Worm (Caenorhabditis elegans) whole organism, late embryonic: Measurements from ENCODE around the gene mrps-5.

ENCODE experiments used
- C38D4.7 ChIP-seq: fragments of 200-800 bp; sonication (Bioruptor generic); optimal IDR thresholded peaks from 2 replicates; lab custom pipeline; 2018; ENCODE audit warnings: mild to moderate bottlenecking, missing genetic modification characterization, moderate library complexity, missing compliant biosample characterization
- F13H6.1 ChIP-seq: sonication (generic microtip); optimal IDR thresholded peaks from 2 replicates; lab custom pipeline; 2016; ENCODE audit warnings: missing genetic modification characterization, missing compliant biosample characterization
- K09A11.1 ChIP-seq: sonication (generic microtip); optimal IDR thresholded peaks from 2 replicates; lab custom pipeline; 2017; ENCODE audit warnings: antibody characterized with exemption, mild to moderate bottlenecking, missing genetic modification characterization, missing compliant biosample characterization; ENCODE audit not compliant: insufficient read depth
- Y22D7AL.16 ChIP-seq: sonication (generic microtip); optimal IDR thresholded peaks from 2 replicates; lab custom pipeline; 2016; ENCODE audit warnings: missing genetic modification characterization, missing compliant biosample characterization
- ceh-14 ChIP-seq: sonication (generic microtip); optimal IDR thresholded peaks from 2 replicates; lab custom pipeline; 2016; ENCODE audit warnings: missing genotype, missing genetic modification characterization, missing compliant biosample characterization
- ceh-18 ChIP-seq: sonication (generic microtip); optimal IDR thresholded peaks from 2 replicates; lab custom pipeline; 2016; ENCODE audit warnings: missing genetic modification characterization, missing compliant biosample characterization
- ceh-19 ChIP-seq: fragments of 200-800 bp; sonication (Bioruptor generic); optimal IDR thresholded peaks from 2 replicates; lab custom pipeline; 2018; ENCODE audit warnings: mild to moderate bottlenecking, missing genetic modification characterization, missing compliant biosample characterization
- ceh-2 ChIP-seq: sonication (generic microtip); optimal IDR thresholded peaks from 2 replicates; lab custom pipeline; 2016; ENCODE audit warnings: missing genotype, missing genetic modification characterization, missing compliant biosample characterization
- ceh-22 ChIP-seq: sonication (generic microtip); optimal IDR thresholded peaks from 2 replicates; lab custom pipeline; 2017; ENCODE audit warnings: missing biosample characterization, missing genetic modification characterization
- ceh-24 ChIP-seq: sonication (generic microtip); optimal IDR thresholded peaks from 2 replicates; lab custom pipeline; 2016; ENCODE audit warnings: mild to moderate bottlenecking, missing genetic modification characterization, missing compliant biosample characterization
- ceh-30 ChIP-seq: fragments of 150-350 bp; optimal IDR thresholded peaks from 2 replicates; lab custom pipeline; 2014; ENCODE audit warnings: missing biosample characterization, missing genetic modification characterization
- ceh-31 ChIP-seq: sonication (generic microtip); optimal IDR thresholded peaks from 2 replicates; lab custom pipeline; 2016; ENCODE audit warnings: missing genetic modification characterization, missing compliant biosample characterization
- che-1 ChIP-seq: sonication (generic microtip); optimal IDR thresholded peaks from 2 replicates; lab custom pipeline; 2016; ENCODE audit warnings: mild to moderate bottlenecking, missing genetic modification characterization, missing compliant biosample characterization
- ets-4 ChIP-seq: sonication (generic microtip); optimal IDR thresholded peaks from 2 replicates; lab custom pipeline; 2016; ENCODE audit warnings: missing genetic modification characterization, missing compliant biosample characterization
- eyg-1 ChIP-seq: sonication (generic microtip); optimal IDR thresholded peaks from 2 replicates; lab custom pipeline; 2016; ENCODE audit warnings: missing genotype, missing genetic modification characterization, missing compliant biosample characterization
- fkh-10 ChIP-seq: fragments of 150-350 bp; optimal IDR thresholded peaks from 2 replicates; lab custom pipeline; 2014; ENCODE audit warnings: missing biosample characterization, missing genetic modification reagents, missing genetic modification characterization
- fkh-6 ChIP-seq: sonication (generic microtip); optimal IDR thresholded peaks from 2 replicates; lab custom pipeline; 2016; ENCODE audit warnings: missing genetic modification characterization, missing compliant biosample characterization
- gmeb-2 ChIP-seq: sonication (generic microtip); optimal IDR thresholded peaks from 2 replicates; lab custom pipeline; 2016; ENCODE audit warnings: missing genetic modification characterization, inconsistent platforms, missing compliant biosample characterization
- hlh-15 ChIP-seq: sonication (generic microtip); optimal IDR thresholded peaks from 2 replicates; lab custom pipeline; 2016; ENCODE audit warnings: missing genetic modification characterization, missing compliant biosample characterization
- hlh-8 ChIP-seq: sonication (generic microtip); optimal IDR thresholded peaks from 2 replicates; lab custom pipeline; 2016; ENCODE audit warnings: missing genotype, missing genetic modification characterization, missing compliant biosample characterization
- lim-6 ChIP-seq: sonication (generic microtip); optimal IDR thresholded peaks from 2 replicates; lab custom pipeline; 2016; ENCODE audit warnings: missing genetic modification characterization, missing compliant biosample characterization
- lin-11 ChIP-seq: fragments of 200-800 bp; sonication (Bioruptor generic); optimal IDR thresholded peaks from 2 replicates; lab custom pipeline; 2018; ENCODE audit warnings: mild to moderate bottlenecking, missing genetic modification characterization, missing compliant biosample characterization
- madf-2 ChIP-seq: sonication (generic microtip); optimal IDR thresholded peaks from 2 replicates; lab custom pipeline; 2017; ENCODE audit warnings: missing genetic modification characterization, missing compliant biosample characterization
- mec-3 ChIP-seq: sonication (generic microtip); optimal IDR thresholded peaks from 2 replicates; lab custom pipeline; 2016; ENCODE audit warnings: borderline replicate concordance, missing genetic modification characterization, missing compliant biosample characterization
- nfya-1 ChIP-seq: sonication (generic microtip); optimal IDR thresholded peaks from 2 replicates; lab custom pipeline; 2017; ENCODE audit warnings: missing genetic modification characterization, mild to moderate bottlenecking, missing compliant biosample characterization, antibody characterized with exemption, moderate library complexity
- nhr-232 ChIP-seq: sonication (generic microtip); optimal IDR thresholded peaks from 2 replicates; lab custom pipeline; 2016; ENCODE audit warnings: missing genetic modification characterization, missing compliant biosample characterization
- npax-4 ChIP-seq: sonication (generic microtip); optimal IDR thresholded peaks from 2 replicates; lab custom pipeline; 2016; ENCODE audit warnings: missing genetic modification characterization, missing compliant biosample characterization
- pat-9 ChIP-seq: fragments of 200-800 bp; sonication (Bioruptor generic); optimal IDR thresholded peaks from 2 replicates; lab custom pipeline; 2018; ENCODE audit warnings: mild to moderate bottlenecking, missing genetic modification characterization, moderate library complexity, missing compliant biosample characterization
- pha-4 ChIP-seq: fragments of 150-350 bp; optimal IDR thresholded peaks from 2 replicates; lab custom pipeline; 2018; ENCODE audit warnings: missing biosample characterization, missing genetic modification reagents, missing genetic modification characterization
- sox-2 ChIP-seq: fragments of 200-800 bp; sonication (Bioruptor generic); IDR thresholded peaks from 2 replicates; pipeline ENCODE4 v1.3.6; 2022; ENCODE audit warnings: missing genetic modification reagents, missing genetic modification characterization, missing compliant biosample characterization
- sox-4 ChIP-seq: sonication (generic microtip); optimal IDR thresholded peaks from 2 replicates; lab custom pipeline; 2017; ENCODE audit warnings: mild to moderate bottlenecking, missing genetic modification characterization, inconsistent platforms, missing compliant biosample characterization
- syd-9 ChIP-seq: sonication (generic microtip); optimal IDR thresholded peaks from 2 replicates; lab custom pipeline; 2016; ENCODE audit warnings: mild to moderate bottlenecking, missing genetic modification characterization, moderate library complexity, missing compliant biosample characterization
- tbx-2 ChIP-seq: sonication (generic microtip); optimal IDR thresholded peaks from 2 replicates; lab custom pipeline; 2016; ENCODE audit warnings: missing genetic modification characterization, missing compliant biosample characterization
- tbx-7 ChIP-seq: sonication (generic microtip); optimal IDR thresholded peaks from 2 replicates; lab custom pipeline; 2016; ENCODE audit warnings: missing genotype, missing genetic modification characterization, missing compliant biosample characterization
- ttx-3 ChIP-seq: sonication (generic microtip); optimal IDR thresholded peaks from 2 replicates; lab custom pipeline; 2016; ENCODE audit warnings: missing genetic modification reagents, missing genetic modification characterization, missing compliant biosample characterization
- unc-3 ChIP-seq, 2 experiments: fragments of 200-800 bp in 1 of 2; sonication (Bioruptor generic) in 1 of 2; sonication (generic microtip) in 1 of 2; conservative IDR thresholded peaks in 1 of 2; optimal IDR thresholded peaks in 1 of 2; 2 replicates each; pipeline versions ENCODE4 v1.3.6 to Lab custom; 2016 to 2022; ENCODE audit warnings: missing compliant biosample characterization in 2 of 2, missing genetic modification characterization in 2 of 2, missing genetic modification reagents in 1 of 2
- unc-42 ChIP-seq: sonication (generic microtip); optimal IDR thresholded peaks from 2 replicates; lab custom pipeline; 2016; ENCODE audit warnings: missing genotype, missing genetic modification characterization, missing compliant biosample characterization
- unc-55 ChIP-seq: sonication (generic microtip); optimal IDR thresholded peaks from 2 replicates; lab custom pipeline; 2017; ENCODE audit warnings: missing biosample characterization, missing genetic modification reagents, missing genetic modification characterization
- unc-86 ChIP-seq: sonication (generic microtip); optimal IDR thresholded peaks from 2 replicates; lab custom pipeline; 2016; ENCODE audit warnings: missing genetic modification characterization, missing compliant biosample characterization
- ztf-16 ChIP-seq: sonication (generic microtip); optimal IDR thresholded peaks from 2 replicates; lab custom pipeline; 2017; ENCODE audit warnings: missing genetic modification characterization, missing compliant biosample characterization

The mrps-5 gene

ce11 chrV:12542683-12543319 lies 20.5 kb upstream of the mrps-5 start:
- no peak for TF ChIP-seq npax-4 (tag; lab: Kevin White, UChicago)
- no peak for TF ChIP-seq unc-86 (tag; lab: Kevin White, UChicago)
- TF ChIP-seq unc-3 (GFP tag; conservative IDR thresholded peaks at IDR 0.05; lab: Robert Waterston, UW) = no peak
- TF ChIP-seq unc-3 (tag; optimal IDR thresholded peaks at IDR 0.05; lab: Kevin White, UChicago) = no peak
- no peak for TF ChIP-seq gmeb-2
- TF ChIP-seq syd-9 (tag; lab: Kevin White, UChicago) = no peak
- no peak for TF ChIP-seq ceh-14 (tag; lab: Kevin White, UChicago)
- no peak for TF ChIP-seq pat-9 (tag; lab: Kevin White, UChicago)
- no peak for TF ChIP-seq K09A11.1 (tag; lab: Kevin White, UChicago)
- TF ChIP-seq nfya-1 (tag; lab: Kevin White, UChicago) = no peak
- TF ChIP-seq ceh-19 (GFP tag; lab: Kevin White, UChicago) = no peak
- no peak for TF ChIP-seq che-1 (tag; lab: Kevin White, UChicago)
- TF ChIP-seq ttx-3 = no peak
- TF ChIP-seq ceh-2 (tag; lab: Kevin White, UChicago) = no peak
- TF ChIP-seq unc-42 (tag; lab: Kevin White, UChicago) = no peak
- no peak for TF ChIP-seq eyg-1
- TF ChIP-seq C38D4.7 (GFP tag; lab: Kevin White, UChicago) = no peak

ce11 chrV:12548830-12549229 lies 14.5 kb upstream of the mrps-5 start:
- TF ChIP-seq unc-55 (GFP tag; lab: Kevin White, UChicago) (no peak), eyg-1 (no peak), ceh-30 (tag; lab: Kevin White, UChicago) (no peak), F13H6.1 (no peak), hlh-8 (tag; lab: Kevin White, UChicago) (no peak), nfya-1 (tag; lab: Kevin White, UChicago) (no peak), ceh-2 (tag; lab: Kevin White, UChicago) (no peak), ets-4 (tag; lab: Kevin White, UChicago) (no peak), tbx-7 (tag; lab: Kevin White, UChicago) (no peak), sox-2 (no peak), ceh-31 (no peak), npax-4 (tag; lab: Kevin White, UChicago) (no peak), mec-3 (tag; lab: Kevin White, UChicago) (no peak), Y22D7AL.16 (tag; lab: Kevin White, UChicago) (no peak), fkh-6 (tag; lab: Kevin White, UChicago) (no peak), sox-4 (tag; lab: Kevin White, UChicago) (no peak)

- TF ChIP-seq ceh-24 (tag; lab: Kevin White, UChicago) (no peak), madf-2 (no peak), ceh-14 (tag; lab: Kevin White, UChicago) (no peak), ceh-22 (tag; lab: Kevin White, UChicago) (no peak), fkh-10 (GFP tag; lab: Kevin White, UChicago) (no peak), tbx-2 (no peak), lin-11 (tag; lab: Kevin White, UChicago) (no peak), sox-4 (tag; lab: Kevin White, UChicago) (no peak), tbx-7 (tag; lab: Kevin White, UChicago) (no peak), che-1 (tag; lab: Kevin White, UChicago) (no peak)
Measured at ce11 chrV:12549604-12550003, 13.7 kb upstream of the mrps-5 start.

ce11 chrV:12550036-12550626 lies 13.2 kb upstream of the mrps-5 start, which contains the start of gene F45D3.3:
TSS of gene F45D3.3 (minus strand) at chrV:12550385.
- TF ChIP-seq sox-2 = no peak
- TF ChIP-seq unc-55 (GFP tag; lab: Kevin White, UChicago) = no peak
- TF ChIP-seq che-1 (tag; lab: Kevin White, UChicago) = no peak
- no peak for TF ChIP-seq ceh-2 (tag; lab: Kevin White, UChicago)
- no peak for TF ChIP-seq ztf-16 (tag; lab: Kevin White, UChicago)
- TF ChIP-seq fkh-6 (tag; lab: Kevin White, UChicago) = no peak
- no peak for TF ChIP-seq pha-4 (tag; lab: Kevin White, UChicago)
- no peak for TF ChIP-seq unc-42 (tag; lab: Kevin White, UChicago)
- no peak for TF ChIP-seq lim-6
- no peak for TF ChIP-seq ceh-18 (tag; lab: Kevin White, UChicago)
- no peak for TF ChIP-seq nhr-232
- TF ChIP-seq hlh-15 (tag; lab: Kevin White, UChicago) = no peak
- TF ChIP-seq, all 69 proteins: peak for 0
